Fruit fly (Drosophila melanogaster) Kc167 (cell line): ENCODE data around the gene CG7565.

Source experiments
- Sin3A ChIP-seq: fragments of >200 bp; optimal IDR thresholded peaks from 2 replicates; lab custom pipeline; 2018; ENCODE audit warnings: missing external identifiers
- h ChIP-seq: fragments of >200 bp; optimal IDR thresholded peaks from 3 replicates; lab custom pipeline; 2018; ENCODE audit warnings: missing external identifiers
- psq ChIP-seq: fragments of >200 bp; optimal IDR thresholded peaks from 2 replicates; lab custom pipeline; 2017; ENCODE audit warnings: missing external identifiers

DNA sequence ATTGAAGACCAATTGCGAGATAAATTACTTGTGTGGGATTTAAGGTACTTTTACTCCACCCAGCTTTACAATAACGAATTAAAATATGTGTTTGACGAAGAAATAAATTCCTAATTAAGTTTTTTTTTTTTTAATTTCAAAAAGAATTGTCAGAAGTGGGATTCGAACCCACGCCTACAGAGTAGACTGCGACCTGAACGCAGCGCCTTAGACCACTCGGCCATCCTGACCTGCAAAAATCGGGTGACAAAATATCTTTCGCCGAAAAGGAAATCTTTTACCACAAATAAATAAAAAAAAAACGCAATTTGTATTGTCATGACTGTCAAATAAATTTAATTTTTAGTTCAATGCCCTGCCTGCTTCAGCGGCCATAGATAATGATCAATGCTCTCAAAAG is 23.5 kb downstream of the CG7565 start:
- TF ChIP-seq Sin3A (lab: Kevin White, UChicago): no peak
- no peak for TF ChIP-seq psq (lab: Kevin White, UChicago)
- TF ChIP-seq h (lab: Kevin White, UChicago): no peak
